Comparison of ENCODE assay signal across 1 worm cellular context in the genomic region with DNA sequence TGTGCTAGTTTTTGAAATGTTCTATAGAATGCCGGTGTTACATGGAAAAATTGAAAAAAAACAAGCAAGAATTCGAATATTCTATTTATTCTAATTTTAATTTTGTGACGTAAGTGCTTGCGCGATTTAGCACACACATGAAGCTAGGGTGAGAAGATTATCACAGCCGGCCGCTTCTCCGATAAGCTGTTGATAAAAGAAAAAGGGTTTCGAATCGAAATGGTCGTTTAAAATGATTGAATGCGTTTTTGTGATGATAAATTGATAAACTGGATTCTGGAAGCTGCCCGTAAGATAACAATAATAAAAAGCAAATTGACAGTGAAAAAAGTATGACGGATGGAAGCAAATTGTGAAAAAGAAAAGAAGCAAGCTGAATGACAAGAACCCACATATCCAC.
A peak's percentile ranks its signal among the peaks of the same experiment; 100 is the strongest.
TF ChIP-seq lines count a peak whose summit lies in the region.

No protein-coding gene starts in this region.

TF ChIP-seq in whole organism, L4 larva, 104 proteins besides CTCF, POLR2A, EP300 and RAD21 (continued from another document):
- TF ChIP-seq ZK337.2 (GFP tag; IDR thresholded peaks at IDR 0.05; lab: Robert Waterston, UW) = no peak
- no peak for TF ChIP-seq vab-7 (GFP tag; IDR thresholded peaks at IDR 0.05; lab: Robert Waterston, UW)
- no peak for TF ChIP-seq ama-1 (optimal IDR thresholded peaks at IDR 0.05; lab: Kevin White, UChicago)
- TF ChIP-seq zag-1 (tag; optimal IDR thresholded peaks at IDR 0.05; lab: Kevin White, UChicago) = no peak
- no peak for TF ChIP-seq lim-7 (GFP tag; IDR thresholded peaks at IDR 0.05; lab: Robert Waterston, UW)
- no peak for TF ChIP-seq nhr-28 (tag; optimal IDR thresholded peaks at IDR 0.05; lab: Kevin White, UChicago)
- TF ChIP-seq D1046.2 (GFP tag; IDR thresholded peaks at IDR 0.05; lab: Robert Waterston, UW) = no peak
- no peak for TF ChIP-seq Y75B8A.6 (GFP tag; IDR thresholded peaks at IDR 0.05; lab: Robert Waterston, UW)
- no peak for TF ChIP-seq tag-97 (GFP tag; IDR thresholded peaks at IDR 0.05; lab: Robert Waterston, UW)
- no peak for TF ChIP-seq arid-1 (GFP tag; conservative IDR thresholded peaks at IDR 0.05; lab: Robert Waterston, UW)
- peak; percentile 55 for TF ChIP-seq dve-1 (tag; optimal IDR thresholded peaks at IDR 0.05; lab: Kevin White, UChicago; ENCODE audit: insufficient read depth)
- no peak for TF ChIP-seq F26F4.8 (GFP tag; conservative IDR thresholded peaks at IDR 0.05; lab: Robert Waterston, UW)
- TF ChIP-seq ZK546.5 (tag; optimal IDR thresholded peaks at IDR 0.05; lab: Kevin White, UChicago) = no peak
- TF ChIP-seq ztf-11 (tag; optimal IDR thresholded peaks at IDR 0.05; lab: Kevin White, UChicago) = no peak
- TF ChIP-seq Y105C5A.15 (GFP tag; IDR thresholded peaks at IDR 0.05; lab: Robert Waterston, UW) = no peak
- TF ChIP-seq php-3 (GFP tag; IDR thresholded peaks at IDR 0.05; lab: Robert Waterston, UW) = peak; percentile 88
- no peak for TF ChIP-seq duxl-1 (tag; optimal IDR thresholded peaks at IDR 0.05; lab: Kevin White, UChicago; ENCODE audit: poor library complexity)
- no peak for TF ChIP-seq rbr-2 (tag; optimal IDR thresholded peaks at IDR 0.05; lab: Kevin White, UChicago)
- no peak for TF ChIP-seq aha-1 (tag; lab: Kevin White, UChicago)
- no peak for TF ChIP-seq unc-130 (GFP tag; optimal IDR thresholded peaks at IDR 0.05; lab: Kevin White, UChicago)
- no peak for TF ChIP-seq mxl-3 (GFP tag; optimal IDR thresholded peaks at IDR 0.05; lab: Kevin White, UChicago)
TF ChIP-seq in whole organism, L4 larva: peak in this region for 5.
